Fruit fly (Drosophila melanogaster): ENCODE measurements around the gene GATAd.

The GATAd gene

DNA sequence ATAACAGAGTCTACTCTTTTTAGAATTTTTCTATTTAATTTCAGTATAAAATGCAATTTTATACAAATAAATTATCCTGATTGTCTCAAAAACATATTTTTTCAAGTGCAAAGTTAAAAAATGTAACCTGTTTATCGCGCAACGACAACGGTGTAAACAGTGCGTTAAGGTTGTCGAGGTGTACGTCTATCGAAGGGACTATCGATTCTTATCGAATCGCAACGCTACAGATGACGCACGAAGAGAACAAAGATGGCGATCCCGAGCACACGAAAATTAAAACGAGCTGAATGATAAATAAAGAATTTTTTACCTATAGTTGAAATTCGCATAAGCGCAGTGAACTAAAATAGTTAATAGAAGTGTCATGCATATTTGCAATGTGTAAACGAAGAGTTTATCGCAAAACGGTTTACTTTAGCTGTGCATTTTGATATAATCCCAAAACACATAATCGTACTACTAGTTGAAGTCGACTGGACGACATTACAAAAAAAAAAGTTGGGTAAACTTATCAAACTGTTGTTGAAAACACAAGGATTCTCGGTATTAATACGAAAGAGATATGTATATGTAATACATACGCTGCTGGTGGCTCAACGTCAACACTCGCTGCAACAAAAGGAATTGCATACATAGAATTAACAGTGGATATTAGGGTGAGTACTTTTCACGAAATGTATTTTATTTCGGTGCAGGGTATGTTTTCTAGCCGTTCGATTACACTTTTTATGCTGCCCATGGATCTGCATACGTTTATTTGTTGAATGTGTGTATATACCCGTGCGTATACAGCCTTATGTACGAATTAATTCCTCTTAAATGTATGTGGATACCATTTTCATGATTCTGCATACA lies 54.6 kb downstream of the GATAd start, which contains the start of gene da (continued):
- TF ChIP-seq Drgx (GFP tag; IDR thresholded peaks at IDR 0.05), result peak; percentile 37; the same call in 1 of the 2 replicates
- peak; percentile 18 for TF ChIP-seq CG33557 (GFP tag; optimal IDR thresholded peaks at IDR 0.05)
- TF ChIP-seq jing (GFP tag; optimal IDR thresholded peaks at IDR 0.05), result no peak
- TF ChIP-seq CG10543 (GFP tag; optimal IDR thresholded peaks at IDR 0.05), result peak; percentile 21
- no peak for TF ChIP-seq cwo (GFP tag; optimal IDR thresholded peaks at IDR 0.05)
- TF ChIP-seq CG17385 (GFP tag; optimal IDR thresholded peaks at IDR 0.05), result peak; percentile 26
- no peak for TF ChIP-seq sc (optimal IDR thresholded peaks at IDR 0.05)
- TF ChIP-seq sc (GFP tag; optimal IDR thresholded peaks at IDR 0.05), result no peak
- TF ChIP-seq CG34376 (GFP tag; optimal IDR thresholded peaks at IDR 0.05), result peak; percentile 16
- peak; percentile 63 for TF ChIP-seq Atf6 (GFP tag; IDR thresholded peaks at IDR 0.05)
- peak; percentile 73 for TF ChIP-seq pho (GFP tag; optimal IDR thresholded peaks at IDR 0.05)
- peak in 1 of 2 experiments; percentile 76 for TF ChIP-seq eve (GFP tag; optimal IDR thresholded peaks at IDR 0.05)
- TF ChIP-seq Elba2 (GFP tag; optimal IDR thresholded peaks at IDR 0.05), result no peak
- TF ChIP-seq CG7928 (GFP tag; optimal IDR thresholded peaks at IDR 0.05), result no peak
- peak; percentile 62; the same call in 1 of the 2 replicates for TF ChIP-seq sob (GFP tag; IDR thresholded peaks at IDR 0.05)
- no peak for TF ChIP-seq Lpt (GFP tag; optimal IDR thresholded peaks at IDR 0.05)
- TF ChIP-seq stwl (tag; optimal IDR thresholded peaks at IDR 0.05), result peak; percentile 65
- no peak for TF ChIP-seq so (GFP tag; IDR thresholded peaks at IDR 0.05)
- TF ChIP-seq bowl (GFP tag; IDR thresholded peaks at IDR 0.05), result no peak
- peak; percentile 61 for TF ChIP-seq CG7839 (tag; optimal IDR thresholded peaks at IDR 0.05)
- peak; percentile 41 for TF ChIP-seq hbn (GFP tag; IDR thresholded peaks at IDR 0.05; ENCODE audit: partially characterized antibody)
- TF ChIP-seq toy (GFP tag; IDR thresholded peaks at IDR 0.05), result no peak
- peak; percentile 95 for TF ChIP-seq Ets97D (GFP tag; optimal IDR thresholded peaks at IDR 0.05)
- TF ChIP-seq NC2β (GFP tag; optimal IDR thresholded peaks at IDR 0.05), result peak; percentile 63
- no peak for TF ChIP-seq CG4707 (GFP tag; optimal IDR thresholded peaks at IDR 0.05)
- peak; percentile 85 for TF ChIP-seq row (GFP tag; IDR thresholded peaks at IDR 0.05)

Data from whole organism, embryonic.